Fruit fly (Drosophila melanogaster): ENCODE data around the gene CG3777.

The CG3777 gene

DNA sequence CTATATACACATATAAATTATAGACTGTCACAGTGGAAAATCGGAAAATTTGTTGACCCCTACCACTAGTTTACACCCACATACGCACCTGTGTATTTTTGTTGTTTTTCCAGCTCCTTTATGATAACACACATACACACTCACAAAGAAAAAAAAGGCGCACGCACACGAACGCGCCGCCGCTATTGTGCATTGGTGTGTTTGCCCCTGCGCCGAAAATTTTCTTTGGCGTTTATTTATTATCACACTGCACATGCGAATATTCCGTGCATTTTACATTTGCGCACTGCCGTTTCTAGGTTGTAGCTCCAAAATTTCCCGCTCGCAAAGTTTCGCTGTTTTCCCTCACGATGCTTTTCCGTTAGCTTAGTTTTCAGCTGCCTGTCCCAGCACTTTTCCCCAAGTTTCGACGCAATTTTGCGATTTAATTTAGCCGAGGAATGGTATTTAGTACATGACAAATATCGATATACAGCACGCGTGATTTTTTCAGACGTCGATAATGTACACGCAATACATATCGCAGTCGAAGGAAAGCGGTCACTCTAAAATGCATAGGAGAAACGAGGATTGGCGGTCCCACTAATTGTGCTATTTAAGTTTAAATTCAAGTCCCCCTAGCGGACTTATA is at the start of gene CG3777, which contains the start of gene ewg:
Gene CG3777, plus strand, starts transcription at position 607 of the 631 bp plus-strand sequence.
Gene ewg, minus strand, starts transcription at position 622 of the 631 bp plus-strand sequence.
- no peak for TF ChIP-seq CG8478 (optimal IDR thresholded peaks at IDR 0.05)

DNA sequence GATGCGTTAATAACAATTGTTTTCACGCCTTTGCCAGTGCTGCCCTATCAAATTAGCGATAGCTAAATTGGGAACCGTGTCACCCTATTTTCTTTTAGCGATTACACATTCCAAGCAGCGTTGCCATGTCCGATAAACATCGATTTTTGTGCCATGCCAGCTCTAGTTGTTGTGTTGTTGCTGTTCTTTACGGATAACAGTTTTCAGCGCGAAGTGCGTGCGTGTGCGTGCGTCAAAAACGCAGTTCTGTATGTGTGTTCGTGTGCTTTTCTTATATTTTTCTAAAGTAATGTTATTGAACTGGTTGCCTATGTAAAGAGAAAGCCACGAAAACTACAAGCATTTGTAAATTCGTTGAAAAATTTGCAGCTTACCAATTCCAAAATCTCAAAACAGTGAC is 33.7 kb upstream of the CG3777 start, which contains the start of the genes CG3038 and G9a:
Gene CG3038, minus strand, starts transcription at position 55 of the 400 bp plus-strand sequence.
Gene G9a, plus strand, starts transcription at position 177 of the 400 bp plus-strand sequence.
- TF ChIP-seq Dll (optimal IDR thresholded peaks at IDR 0.05) = no peak
- TF ChIP-seq EcR (GFP tag; optimal IDR thresholded peaks at IDR 0.05) = no peak
- no peak for TF ChIP-seq pan (optimal IDR thresholded peaks at IDR 0.05)
- no peak for TF ChIP-seq usp (GFP tag; optimal IDR thresholded peaks at IDR 0.05)
- no peak for TF ChIP-seq CG8478 (optimal IDR thresholded peaks at IDR 0.05)
- no peak for TF ChIP-seq psq (optimal IDR thresholded peaks at IDR 0.05)

DNA sequence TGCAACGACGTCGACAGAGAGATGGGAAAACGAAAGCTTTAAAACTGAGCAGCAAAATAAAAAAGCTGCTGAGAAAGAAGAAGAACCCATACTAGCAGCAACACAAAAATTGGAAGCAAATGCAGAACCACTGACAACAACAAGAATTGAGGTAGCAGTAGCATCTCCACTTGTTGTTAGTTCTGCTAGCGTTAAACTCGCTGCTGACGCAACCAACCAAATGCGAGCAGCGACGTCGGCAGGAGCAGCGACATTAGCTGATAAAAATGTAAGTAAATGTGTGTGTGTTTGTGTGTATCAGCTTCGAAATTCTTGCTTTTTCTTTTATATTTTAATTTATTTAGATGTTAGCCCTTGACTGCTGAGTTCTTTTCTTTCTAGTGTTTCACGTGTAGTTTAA is 32.2 kb upstream of the CG3777 start:
- TF ChIP-seq CG8478 (optimal IDR thresholded peaks at IDR 0.05) = no peak
- TF ChIP-seq pan (optimal IDR thresholded peaks at IDR 0.05) = peak; percentile 37

DNA sequence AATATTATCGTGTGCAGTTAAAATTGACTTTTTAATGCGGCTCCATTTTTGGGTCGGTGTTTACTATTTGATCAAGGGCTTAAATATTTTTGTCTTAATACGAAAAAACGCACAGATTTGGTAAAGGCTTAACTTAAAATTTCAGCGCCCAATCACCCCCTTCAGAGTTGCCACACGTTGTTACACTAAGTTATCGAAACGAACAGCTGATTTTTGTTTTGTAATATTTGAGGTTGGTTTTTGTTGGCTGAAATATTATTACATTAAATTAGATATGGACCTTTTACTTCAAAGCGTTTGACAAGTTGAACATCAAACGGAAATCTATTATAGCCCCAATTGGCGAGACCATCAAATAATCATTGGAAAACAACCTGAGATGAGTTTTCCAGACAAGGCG is 24.8 kb upstream of the CG3777 start, which contains the start of gene CG42376:
Gene CG42376, plus strand, starts transcription at position 187 of the 400 bp plus-strand sequence.
- TF ChIP-seq EcR (GFP tag; optimal IDR thresholded peaks at IDR 0.05) (no peak), pan (optimal IDR thresholded peaks at IDR 0.05) (no peak), CG8478 (optimal IDR thresholded peaks at IDR 0.05) (no peak), usp (GFP tag; optimal IDR thresholded peaks at IDR 0.05) (no peak), psq (optimal IDR thresholded peaks at IDR 0.05) (no peak), Dll (optimal IDR thresholded peaks at IDR 0.05) (no peak)

DNA sequence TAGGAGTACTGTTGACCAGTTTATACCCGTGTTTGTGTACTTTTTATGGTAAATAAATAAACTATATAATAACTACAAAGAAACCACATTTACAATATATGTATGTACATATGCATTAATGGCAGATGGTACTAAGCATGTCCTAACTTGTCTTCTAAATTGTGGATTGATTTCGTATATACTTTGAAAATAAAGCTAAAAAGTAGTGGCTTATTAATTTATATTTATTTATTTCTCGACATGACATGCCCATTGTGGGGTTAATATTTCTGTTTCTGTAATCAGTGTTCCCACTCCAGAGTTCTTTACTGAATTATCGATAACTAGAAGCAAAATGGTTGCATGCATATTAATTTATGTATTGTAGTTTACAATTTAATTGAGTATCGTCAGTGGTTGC is 24.1 kb upstream of the CG3777 start, which contains the start of gene cin:
Gene cin, plus strand, starts transcription at position 306 of the 400 bp plus-strand sequence.
- TF ChIP-seq pan (optimal IDR thresholded peaks at IDR 0.05) = no peak
- no peak for TF ChIP-seq usp (GFP tag; optimal IDR thresholded peaks at IDR 0.05)
- no peak for TF ChIP-seq CG8478 (optimal IDR thresholded peaks at IDR 0.05)
- no peak for TF ChIP-seq psq (optimal IDR thresholded peaks at IDR 0.05)
- TF ChIP-seq Dll (optimal IDR thresholded peaks at IDR 0.05) = no peak
- no peak for TF ChIP-seq EcR (GFP tag; optimal IDR thresholded peaks at IDR 0.05)

DNA sequence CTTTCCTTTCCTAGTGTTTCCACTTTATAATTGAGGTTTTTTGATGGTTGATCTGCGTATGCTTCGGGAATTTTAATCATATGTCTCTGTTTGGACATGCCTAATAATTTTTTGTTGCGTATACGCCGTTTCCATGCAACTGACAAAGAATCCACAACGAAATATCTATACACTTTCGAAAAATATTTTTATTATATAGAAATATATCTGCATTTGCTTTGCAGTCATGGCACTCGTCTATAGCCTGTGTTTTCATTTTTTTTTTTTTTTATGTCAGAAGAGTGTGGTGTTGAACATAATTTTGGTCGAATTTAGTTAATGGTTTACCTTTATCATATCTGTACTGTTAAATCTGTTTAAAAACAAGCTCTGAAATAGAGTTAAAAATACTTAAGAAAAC is 16.7 kb upstream of the CG3777 start:
- TF ChIP-seq usp (GFP tag; optimal IDR thresholded peaks at IDR 0.05) (no peak), EcR (GFP tag; optimal IDR thresholded peaks at IDR 0.05) (no peak), pan (optimal IDR thresholded peaks at IDR 0.05) (no peak), CG8478 (optimal IDR thresholded peaks at IDR 0.05) (no peak), psq (optimal IDR thresholded peaks at IDR 0.05) (no peak), Dll (optimal IDR thresholded peaks at IDR 0.05) (no peak)

DNA sequence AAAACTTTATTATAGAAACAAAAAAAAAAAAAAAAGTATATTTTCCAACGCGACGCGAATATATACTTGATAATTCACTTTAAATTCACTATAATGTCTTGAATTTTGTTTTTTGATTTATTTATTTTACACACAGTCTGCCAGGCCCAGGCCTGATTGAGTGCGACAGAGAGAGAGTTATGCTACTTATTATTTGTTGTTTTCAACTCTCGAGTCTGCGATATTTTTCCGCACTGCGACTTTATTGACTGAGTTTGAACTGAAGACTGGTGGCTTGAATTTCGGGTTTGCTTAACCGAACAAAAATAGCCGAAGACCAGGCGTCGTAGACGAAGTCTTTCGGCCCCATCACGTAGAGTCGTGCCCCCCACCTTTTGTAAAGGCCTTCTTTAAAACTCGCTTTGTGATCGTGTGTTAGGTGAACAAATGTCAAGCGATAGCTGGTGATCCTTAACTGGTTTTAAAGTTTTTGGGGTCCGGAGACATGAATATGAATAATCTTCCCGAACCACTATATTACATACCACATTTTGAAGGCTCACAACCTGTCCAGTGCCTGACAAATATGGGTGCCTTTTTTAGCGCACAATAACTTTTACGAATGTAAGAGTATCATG is 15.7 kb upstream of the CG3777 start, which contains the start of gene CG13377:
Gene CG13377, minus strand, starts transcription at position 272 of the 617 bp plus-strand sequence.
- TF ChIP-seq EcR (GFP tag; optimal IDR thresholded peaks at IDR 0.05) (no peak), CG8478 (optimal IDR thresholded peaks at IDR 0.05) (no peak), usp (GFP tag; optimal IDR thresholded peaks at IDR 0.05) (no peak), psq (optimal IDR thresholded peaks at IDR 0.05) (no peak), Dll (optimal IDR thresholded peaks at IDR 0.05) (no peak), pan (optimal IDR thresholded peaks at IDR 0.05) (no peak)

DNA sequence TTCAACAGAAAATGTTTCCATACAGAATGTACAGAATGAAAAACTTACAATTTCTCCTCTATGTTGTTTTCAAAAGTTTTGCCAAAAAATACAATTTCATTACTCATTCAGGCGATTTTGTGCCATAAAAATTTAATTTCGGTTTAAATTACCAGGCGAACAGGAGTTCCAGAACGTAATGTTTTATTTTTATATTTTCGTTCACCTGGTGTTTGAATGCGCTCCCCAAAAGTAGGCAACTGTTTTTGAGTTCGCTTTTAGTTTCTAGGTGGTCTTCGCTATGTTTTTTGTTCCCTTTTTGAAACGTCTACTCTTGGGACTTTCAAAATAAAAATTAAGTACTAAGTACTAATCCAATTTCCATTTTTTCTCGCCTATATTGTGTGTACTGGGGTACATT is 13.8 kb upstream of the CG3777 start:
- TF ChIP-seq Dll (optimal IDR thresholded peaks at IDR 0.05) (no peak), EcR (GFP tag; optimal IDR thresholded peaks at IDR 0.05) (no peak), pan (optimal IDR thresholded peaks at IDR 0.05) (no peak), usp (GFP tag; optimal IDR thresholded peaks at IDR 0.05) (no peak), CG8478 (optimal IDR thresholded peaks at IDR 0.05) (no peak), psq (optimal IDR thresholded peaks at IDR 0.05) (no peak)

DNA sequence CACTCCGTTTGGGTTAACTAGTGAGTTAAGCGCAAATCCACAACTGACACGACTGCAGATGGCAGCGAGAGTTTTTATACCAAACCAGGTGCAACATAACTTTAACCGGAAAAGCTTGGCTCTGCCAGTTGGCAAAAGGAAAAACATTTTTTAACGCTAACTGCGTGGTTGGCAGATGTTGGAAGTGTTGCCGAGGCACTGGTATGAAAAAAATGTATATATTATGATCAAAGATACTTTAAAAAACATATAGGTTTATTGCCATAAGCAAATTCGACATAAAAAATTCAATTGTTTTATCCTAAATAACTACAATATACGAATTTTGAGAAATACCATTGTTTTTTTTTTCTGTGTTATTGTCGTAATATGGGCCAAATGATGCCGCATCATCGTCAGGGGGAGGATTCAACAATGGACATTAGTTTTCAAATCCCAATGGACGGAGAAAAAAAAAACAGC is 12.5 kb upstream of the CG3777 start, which contains the start of gene CG13376:
Gene CG13376, minus strand, starts transcription at position 51 of the 462 bp plus-strand sequence.
- TF ChIP-seq psq (optimal IDR thresholded peaks at IDR 0.05) = no peak
- TF ChIP-seq Dll (optimal IDR thresholded peaks at IDR 0.05) = no peak
- no peak for TF ChIP-seq pan (optimal IDR thresholded peaks at IDR 0.05)
- no peak for TF ChIP-seq usp (GFP tag; optimal IDR thresholded peaks at IDR 0.05)
- no peak for TF ChIP-seq EcR (GFP tag; optimal IDR thresholded peaks at IDR 0.05)
- no peak for TF ChIP-seq CG8478 (optimal IDR thresholded peaks at IDR 0.05)

DNA sequence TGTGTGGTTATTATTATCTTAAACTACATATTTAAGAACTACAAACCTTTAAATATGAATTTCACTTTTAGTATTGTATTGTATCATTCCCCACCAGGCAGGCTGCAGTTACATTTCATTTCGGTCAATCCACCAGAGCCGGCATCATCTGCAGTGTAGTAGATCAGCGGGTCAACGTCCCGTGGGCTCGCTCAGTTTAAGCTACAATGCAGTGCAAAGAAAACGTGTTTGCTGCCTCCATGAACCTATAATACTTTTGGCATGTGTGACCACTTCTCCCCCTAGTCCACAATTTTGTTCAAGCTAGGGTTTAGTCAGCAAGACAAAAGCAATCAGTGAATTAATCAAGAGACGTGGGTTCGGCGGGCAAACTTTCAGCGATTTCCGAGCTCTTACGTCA is 11.5 kb upstream of the CG3777 start:
- TF ChIP-seq Dll (optimal IDR thresholded peaks at IDR 0.05) (no peak), psq (optimal IDR thresholded peaks at IDR 0.05) (no peak), CG8478 (optimal IDR thresholded peaks at IDR 0.05) (no peak), EcR (GFP tag; optimal IDR thresholded peaks at IDR 0.05) (peak in 1 of 2 experiments; percentile 36), usp (GFP tag; optimal IDR thresholded peaks at IDR 0.05) (no peak), pan (optimal IDR thresholded peaks at IDR 0.05) (no peak)

DNA sequence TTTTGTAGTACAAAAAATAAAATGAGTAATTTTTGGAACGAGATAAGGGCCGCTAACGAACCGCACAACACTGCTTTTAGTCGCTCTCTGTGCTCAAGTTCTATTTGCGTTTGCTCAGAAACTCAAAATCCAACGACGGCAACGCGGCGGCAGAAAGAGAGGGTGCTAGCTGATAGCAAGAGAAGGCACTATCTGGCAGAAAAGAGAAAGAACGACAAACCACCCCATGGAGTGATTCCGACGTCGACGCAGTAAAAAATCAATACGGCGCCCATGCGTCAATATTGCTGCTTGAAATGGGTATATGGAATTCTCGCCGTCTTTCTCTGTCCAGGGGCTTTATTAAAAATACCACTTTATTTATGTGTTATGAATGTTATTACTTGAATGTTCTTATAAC is 3.4 kb upstream of the CG3777 start:
- no peak for TF ChIP-seq Dll (optimal IDR thresholded peaks at IDR 0.05)
- no peak for TF ChIP-seq pan (optimal IDR thresholded peaks at IDR 0.05)
- TF ChIP-seq psq (optimal IDR thresholded peaks at IDR 0.05) = no peak
- no peak for TF ChIP-seq usp (GFP tag; optimal IDR thresholded peaks at IDR 0.05)
- no peak for TF ChIP-seq CG8478 (optimal IDR thresholded peaks at IDR 0.05)
- TF ChIP-seq EcR (GFP tag; optimal IDR thresholded peaks at IDR 0.05) = no peak

DNA sequence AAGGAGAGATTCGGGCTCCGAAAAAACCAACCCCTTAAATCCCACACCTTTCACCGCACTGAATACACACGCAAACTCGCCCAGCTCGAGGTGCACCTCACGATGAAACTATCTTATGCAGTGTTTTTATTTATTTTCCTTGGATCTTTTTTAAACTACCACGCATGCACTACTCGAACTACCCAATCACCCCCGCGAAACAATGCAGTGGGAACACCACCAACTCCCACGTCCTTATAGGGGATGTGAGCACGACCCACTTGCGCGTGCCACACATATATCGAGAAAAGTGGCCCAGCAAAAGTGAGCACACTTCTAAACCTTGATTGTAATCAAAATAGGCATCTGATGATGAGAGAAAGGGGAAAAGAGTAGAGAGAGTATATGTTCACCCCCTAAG is 2.9 kb upstream of the CG3777 start:
- TF ChIP-seq psq (optimal IDR thresholded peaks at IDR 0.05) = no peak
- TF ChIP-seq EcR (GFP tag; optimal IDR thresholded peaks at IDR 0.05) = no peak
- TF ChIP-seq usp (GFP tag; optimal IDR thresholded peaks at IDR 0.05) = no peak
- TF ChIP-seq CG8478 (optimal IDR thresholded peaks at IDR 0.05) = no peak
- TF ChIP-seq Dll (optimal IDR thresholded peaks at IDR 0.05) = no peak
- TF ChIP-seq pan (optimal IDR thresholded peaks at IDR 0.05) = no peak

All from whole organism.